Fruit fly (Drosophila melanogaster) whole organism, embryonic: ENCODE data around the gene Nepl18.
A peak's percentile ranks its signal among the peaks of the same experiment; 100 is the strongest.

Experiments used
- CG10274 ChIP-seq: fragments of 200-800 bp; sonication (Bioruptor generic); optimal IDR thresholded peaks from 3 replicates; lab custom pipeline; 2017; ENCODE audit warnings: missing biosample characterization, mild to moderate bottlenecking, missing genetic modification characterization
- CG10543 ChIP-seq: fragments of 200-800 bp; sonication (Bioruptor generic); optimal IDR thresholded peaks from 3 replicates; lab custom pipeline; 2017; ENCODE audit warnings: missing biosample characterization, mild to moderate bottlenecking, missing genetic modification characterization, moderate library complexity
- CG11456 ChIP-seq: fragments of 200-800 bp; sonication (Bioruptor generic); IDR thresholded peaks from 3 replicates; pipeline ENCODE4 v1.3.6; 2022; ENCODE audit warnings: missing biosample characterization, missing genetic modification characterization
- CG11560 ChIP-seq: fragments of 200-800 bp; sonication (Bioruptor generic); IDR thresholded peaks from 3 replicates; pipeline ENCODE4 v1.3.6; 2022; ENCODE audit warnings: missing biosample characterization, missing genetic modification characterization
- CG11723 ChIP-seq: fragments of 200-800 bp; sonication (Bioruptor generic); optimal IDR thresholded peaks from 2 replicates; lab custom pipeline; 2017; ENCODE audit warnings: missing biosample characterization, mild to moderate bottlenecking, missing genetic modification characterization
- CG12942 ChIP-seq: fragments of 200-800 bp; sonication (Bioruptor generic); optimal IDR thresholded peaks from 3 replicates; lab custom pipeline; 2016; ENCODE audit warnings: missing biosample characterization, missing genetic modification characterization
- CG14014 ChIP-seq: fragments of 200-800 bp; sonication (Bioruptor generic); IDR thresholded peaks from 2 replicates; pipeline ENCODE4 v1.3.6; 2022; ENCODE audit warnings: missing biosample characterization, missing genetic modification characterization
- CG15011 ChIP-seq: fragments of 200-800 bp; sonication (Bioruptor generic); optimal IDR thresholded peaks from 3 replicates; lab custom pipeline; 2018; ENCODE audit warnings: missing biosample characterization, mild to moderate bottlenecking, missing genetic modification characterization
- CG17802 ChIP-seq: fragments of 200-800 bp; sonication (Bioruptor generic); optimal IDR thresholded peaks from 2 replicates; lab custom pipeline; 2018; ENCODE audit warnings: missing biosample characterization, mild to moderate bottlenecking, missing genetic modification characterization, moderate library complexity
- CG32532 ChIP-seq: fragments of 200-800 bp; sonication (Bioruptor generic); IDR thresholded peaks from 2 replicates; pipeline ENCODE4 v1.3.6; 2022; ENCODE audit warnings: missing biosample characterization, missing genetic modification characterization
- CG3407 ChIP-seq: fragments of 200-800 bp; sonication (Bioruptor generic); optimal IDR thresholded peaks from 2 replicates; lab custom pipeline; 2018; ENCODE audit warnings: missing biosample characterization, mild to moderate bottlenecking, missing genetic modification characterization
- CG34422 ChIP-seq: fragments of 200-800 bp; sonication (Bioruptor generic); IDR thresholded peaks from 3 replicates; pipeline ENCODE4 v1.3.6; 2022; ENCODE audit warnings: missing biosample characterization, missing genetic modification characterization
- CG4328 ChIP-seq: fragments of 200-800 bp; sonication (Bioruptor generic); optimal IDR thresholded peaks from 3 replicates; lab custom pipeline; 2017; ENCODE audit warnings: missing biosample characterization, missing genetic modification reagents, missing genetic modification characterization
- CG6175 ChIP-seq: fragments of 200-800 bp; sonication (Bioruptor generic); IDR thresholded peaks from 3 replicates; pipeline ENCODE4 v1.3.6; 2022; ENCODE audit warnings: missing biosample characterization, missing genetic modification characterization
- CG6765 ChIP-seq: fragments of 200-800 bp; sonication (Bioruptor generic); optimal IDR thresholded peaks from 3 replicates; lab custom pipeline; 2017; ENCODE audit warnings: missing biosample characterization, mild to moderate bottlenecking, missing genetic modification characterization
- CG7745 ChIP-seq: fragments of 200-800 bp; sonication (Bioruptor generic); optimal IDR thresholded peaks from 2 replicates; lab custom pipeline; 2018; ENCODE audit warnings: missing biosample characterization, mild to moderate bottlenecking, missing genetic modification characterization, moderate library complexity
- CG8089 ChIP-seq: fragments of 200-800 bp; sonication (Bioruptor generic); optimal IDR thresholded peaks from 3 replicates; lab custom pipeline; 2016; ENCODE audit warnings: missing biosample characterization, missing genetic modification characterization
- Ets65A ChIP-seq: fragments of 200-800 bp; sonication (Bioruptor generic); peaks from one replicate; lab custom pipeline; 2016; ENCODE audit warnings: missing biosample characterization, missing genetic modification characterization
- Fer2 ChIP-seq: fragments of 200-800 bp; sonication (Bioruptor generic); optimal IDR thresholded peaks from 2 replicates; lab custom pipeline; 2018; ENCODE audit warnings: missing biosample characterization, mild to moderate bottlenecking, missing genetic modification characterization, moderate library complexity
- Jarid2 ChIP-seq: fragments of 200-800 bp; sonication (Bioruptor generic); optimal IDR thresholded peaks from 3 replicates; lab custom pipeline; 2017; ENCODE audit warnings: mild to moderate bottlenecking, missing biosample characterization, missing genetic modification reagents, missing genetic modification characterization
- Myb ChIP-seq: fragments of 200-800 bp; sonication (Bioruptor generic); optimal IDR thresholded peaks from 2 replicates; lab custom pipeline; 2016; ENCODE audit warnings: missing biosample characterization, missing genetic modification characterization
- Neu2 ChIP-seq: fragments of 200-800 bp; sonication (Bioruptor generic); optimal IDR thresholded peaks from 3 replicates; lab custom pipeline; 2016; ENCODE audit warnings: missing biosample characterization, missing genetic modification characterization, borderline replicate concordance
- Nf-YC ChIP-seq: fragments of 200-800 bp; optimal IDR thresholded peaks from 3 replicates; lab custom pipeline; 2019; ENCODE audit warnings: missing biosample characterization, mild to moderate bottlenecking, missing genetic modification characterization, moderate library complexity
- Poxn ChIP-seq: fragments of 200-800 bp; sonication (Bioruptor generic); IDR thresholded peaks from 2 replicates; pipeline ENCODE4 v1.3.6; 2022; ENCODE audit warnings: missing biosample characterization, missing genetic modification characterization
- ab ChIP-seq: fragments of 200-800 bp; sonication (Bioruptor generic); optimal IDR thresholded peaks from 2 replicates; lab custom pipeline; 2016; ENCODE audit warnings: missing biosample characterization, missing genetic modification characterization
- ara ChIP-seq: fragments of 200-800 bp; sonication (Bioruptor generic); IDR thresholded peaks from 2 replicates; pipeline ENCODE4 v1.3.6; 2022; ENCODE audit warnings: missing biosample characterization, missing genetic modification characterization
- az2 ChIP-seq: fragments of 200-800 bp; sonication (Bioruptor generic); optimal IDR thresholded peaks from 3 replicates; lab custom pipeline; 2016; ENCODE audit warnings: missing biosample characterization, missing genetic modification characterization
- bab2 ChIP-seq: fragments of 200-800 bp; sonication (Bioruptor generic); optimal IDR thresholded peaks from 2 replicates; lab custom pipeline; 2016; ENCODE audit warnings: missing biosample characterization, missing genetic modification characterization
- croc ChIP-seq: fragments of 200-800 bp; sonication (Bioruptor generic); conservative IDR thresholded peaks from 3 replicates; pipeline ENCODE4 v1.3.6; 2022; ENCODE audit warnings: missing biosample characterization, missing genetic modification characterization
- crp ChIP-seq, 2 experiments: fragments of 200-800 bp; sonication (Bioruptor generic); optimal IDR thresholded peaks; 2 replicates in 1 of 2; 3 replicates in 1 of 2; lab custom pipeline; 2017; ENCODE audit warnings: missing biosample characterization in 2 of 2, missing genetic modification characterization in 2 of 2, mild to moderate bottlenecking in 1 of 2, moderate library complexity in 1 of 2
- dimm ChIP-seq: fragments of 200-800 bp; sonication (Bioruptor generic); IDR thresholded peaks from 2 replicates; pipeline ENCODE4 v1.3.6; 2022; ENCODE audit warnings: missing biosample characterization, missing genetic modification characterization
- hkb ChIP-seq, 2 experiments: fragments of 200-800 bp in 1 of 2; fragments of >200 bp in 1 of 2; sonication (Bioruptor generic) in 1 of 2; IDR thresholded peaks in 1 of 2; optimal IDR thresholded peaks in 1 of 2; 2 replicates each; pipeline versions ENCODE4 v1.3.6 to Lab custom; 2017 to 2022; ENCODE audit warnings: missing biosample characterization in 1 of 2, missing genetic modification characterization in 1 of 2
- jing ChIP-seq: fragments of 200-800 bp; sonication (Bioruptor generic); optimal IDR thresholded peaks from 2 replicates; lab custom pipeline; 2018; ENCODE audit warnings: missing biosample characterization, mild to moderate bottlenecking, missing genetic modification characterization
- kni ChIP-seq: fragments of 200-800 bp; sonication (Bioruptor generic); optimal IDR thresholded peaks from 3 replicates; lab custom pipeline; 2017; ENCODE audit warnings: mild to moderate bottlenecking, missing biosample characterization, missing genetic modification reagents, missing genetic modification characterization
- lov ChIP-seq, 2 experiments: fragments of 200-800 bp in 1 of 2; fragments of >200 bp in 1 of 2; sonication (Bioruptor generic) in 1 of 2; IDR thresholded peaks in 1 of 2; optimal IDR thresholded peaks in 1 of 2; 2 replicates in 1 of 2; 3 replicates in 1 of 2; pipeline versions ENCODE4 v1.3.6 to Lab custom; 2017 to 2022; ENCODE audit warnings: missing biosample characterization in 1 of 2, missing genetic modification characterization in 1 of 2
- nerfin-1 ChIP-seq: fragments of 200-800 bp; sonication (Bioruptor generic); optimal IDR thresholded peaks from 3 replicates; lab custom pipeline; 2019; ENCODE audit warnings: missing biosample characterization, mild to moderate bottlenecking, missing genetic modification characterization, moderate library complexity
- nom ChIP-seq: fragments of 200-800 bp; sonication (Bioruptor generic); optimal IDR thresholded peaks from 2 replicates; lab custom pipeline; 2017; ENCODE audit warnings: missing biosample characterization, missing genetic modification characterization, mild to moderate bottlenecking, moderate library complexity, missing genetic modification reagents
- pan ChIP-seq, 4 experiments: fragments of >200 bp in 3 of 4; fragments of 200-800 bp in 1 of 4; sonication (Bioruptor generic) in 1 of 4; optimal IDR thresholded peaks in 3 of 4; IDR thresholded peaks in 1 of 4; 2 replicates each; pipeline versions ENCODE4 v1.3.6 to Lab custom; 2017 to 2022; ENCODE audit warnings: missing biosample characterization in 2 of 4, missing genetic modification characterization in 2 of 4, mixed read lengths in 1 of 4
- pros ChIP-seq: fragments of 200-800 bp; sonication (Bioruptor generic); optimal IDR thresholded peaks from 3 replicates; lab custom pipeline; 2019; ENCODE audit warnings: missing biosample characterization, mild to moderate bottlenecking, missing genetic modification characterization, moderate library complexity
- schlank ChIP-seq: fragments of 200-800 bp; sonication (Bioruptor generic); optimal IDR thresholded peaks from 2 replicates; lab custom pipeline; 2018; ENCODE audit warnings: missing biosample characterization, mild to moderate bottlenecking, missing genetic modification characterization
- scrt ChIP-seq: fragments of 200-800 bp; sonication (Bioruptor generic); optimal IDR thresholded peaks from 2 replicates; lab custom pipeline; 2018; ENCODE audit warnings: missing biosample characterization, mild to moderate bottlenecking, missing genetic modification characterization, moderate library complexity
- slp2 ChIP-seq: fragments of 200-800 bp; sonication (Bioruptor generic); optimal IDR thresholded peaks from 2 replicates; lab custom pipeline; 2016; ENCODE audit warnings: missing biosample characterization, missing genetic modification characterization
- sob ChIP-seq: fragments of 200-800 bp; sonication (Bioruptor generic); IDR thresholded peaks from 2 replicates; pipeline ENCODE4 v1.3.6; 2022; ENCODE audit warnings: missing biosample characterization, missing genetic modification characterization
- sqz ChIP-seq: fragments of 200-800 bp; sonication (Bioruptor generic); optimal IDR thresholded peaks from 3 replicates; lab custom pipeline; 2018; ENCODE audit warnings: missing biosample characterization, mild to moderate bottlenecking, missing genetic modification characterization
- tna ChIP-seq: fragments of 200-800 bp; sonication (Bioruptor generic); IDR thresholded peaks from 2 replicates; pipeline ENCODE4 v1.3.6; 2022; ENCODE audit warnings: missing biosample characterization, missing genetic modification characterization; ENCODE audit not compliant: partially characterized antibody
- zen ChIP-seq: fragments of 200-800 bp; sonication (Bioruptor generic); optimal IDR thresholded peaks from 3 replicates; lab custom pipeline; 2018; ENCODE audit warnings: missing biosample characterization, mild to moderate bottlenecking, missing genetic modification characterization, moderate library complexity
- zen2 ChIP-seq: fragments of 200-800 bp; sonication (Bioruptor generic); IDR thresholded peaks from 3 replicates; pipeline ENCODE4 v1.3.6; 2022; ENCODE audit warnings: missing biosample characterization, missing genetic modification characterization; ENCODE audit not compliant: partially characterized antibody

Gene Nepl18

DNA sequence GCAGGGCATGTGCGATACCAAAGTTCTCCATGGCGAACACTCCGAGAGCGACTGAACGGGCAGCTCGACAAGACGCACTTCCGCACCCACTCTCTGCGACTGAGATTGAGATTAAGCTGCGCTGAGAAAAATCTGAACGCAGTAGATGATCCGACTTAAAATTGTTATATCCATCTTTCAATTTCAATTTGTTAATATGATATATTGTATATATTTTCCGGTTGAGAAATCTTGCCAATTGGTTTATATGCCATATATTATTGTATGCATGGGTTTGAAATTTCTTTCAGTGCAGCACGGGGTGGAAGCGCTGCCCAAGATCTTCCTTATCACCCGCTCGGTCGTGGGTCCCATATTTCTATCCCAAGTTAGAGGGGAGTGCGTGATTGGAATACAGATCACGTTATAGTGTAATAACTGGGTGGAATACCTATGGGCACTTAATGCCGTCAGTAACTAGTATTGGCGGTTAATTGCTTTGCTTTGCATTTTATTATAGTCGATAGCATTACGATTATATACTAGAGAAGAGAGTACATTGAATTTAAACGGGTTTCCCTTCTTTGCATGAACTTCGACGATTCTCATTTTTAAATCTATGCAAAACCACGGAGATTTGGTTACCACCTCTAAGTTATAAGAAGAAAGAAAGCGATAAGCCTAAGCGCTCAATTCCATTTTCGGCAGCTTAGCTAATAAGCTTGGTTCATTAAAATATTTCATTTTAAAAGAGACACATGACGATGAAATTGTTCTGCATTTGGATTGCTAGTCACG, 4.8 kb downstream of the Nepl18 start, which contains the start of the genes Nepl19 and Nepl20 (continued):
- TF ChIP-seq CG6175 (GFP tag; lab: Robert Waterston, UW) (peak; percentile 70; the same call in 2 of the 3 replicates), dimm (GFP tag; lab: Robert Waterston, UW) (peak; percentile 40; the same call in 1 of the 2 replicates), ab (GFP tag; lab: Kevin White, UChicago) (no peak), pan (optimal IDR thresholded peaks at IDR 0.05; lab: Kevin White, UChicago) (no peak), pan (GFP tag; optimal IDR thresholded peaks at IDR 0.05 in 1 of 2, IDR thresholded peaks at IDR 0.05 in 1 of 2) (peak in 1 of 2 experiments; percentile 81), CG12942 (GFP tag; lab: Kevin White, UChicago) (peak; percentile 58), Myb (GFP tag; lab: Kevin White, UChicago) (peak; percentile 29), lov (optimal IDR thresholded peaks at IDR 0.05; lab: Kevin White, UChicago) (no peak), lov (GFP tag; IDR thresholded peaks at IDR 0.05; lab: Robert Waterston, UW) (peak; percentile 72; the same call in 1 of the 3 replicates), CG15011 (GFP tag; lab: Kevin White, UChicago) (peak; percentile 47), zen (tag; lab: Kevin White, UChicago) (peak; percentile 60), Ets65A (peak; percentile 91), schlank (tag; lab: Kevin White, UChicago) (peak; percentile 66), CG4328 (GFP tag; lab: Kevin White, UChicago) (peak; percentile 16), Poxn (GFP tag; lab: Robert Waterston, UW) (no peak), sqz (GFP tag; lab: Kevin White, UChicago) (no peak), CG11560 (tag; lab: Robert Waterston, UW) (peak; percentile 79), Jarid2 (GFP tag; lab: Kevin White, UChicago) (peak; percentile 30), nerfin-1 (peak; percentile 60), CG17802 (tag; lab: Kevin White, UChicago) (peak; percentile 24), az2 (GFP tag; lab: Kevin White, UChicago) (peak; percentile 75), CG3407 (peak; percentile 52), nom (GFP tag; lab: Kevin White, UChicago) (peak; percentile 62), Fer2 (tag; lab: Kevin White, UChicago) (peak; percentile 31), kni (GFP tag; lab: Kevin White, UChicago) (no peak), tna (GFP tag; lab: Robert Waterston, UW) (no peak), croc (GFP tag; lab: Robert Waterston, UW) (peak; percentile 72), crp (GFP tag; optimal IDR thresholded peaks at IDR 0.05; lab: Kevin White, UChicago) (peak in 1 of 2 experiments; percentile 9), hkb (optimal IDR thresholded peaks at IDR 0.05; lab: Kevin White, UChicago) (no peak), hkb (GFP tag; IDR thresholded peaks at IDR 0.05; lab: Robert Waterston, UW) (peak; percentile 78), slp2 (GFP tag; lab: Kevin White, UChicago) (no peak), Nf-YC (no peak), CG10543 (GFP tag; lab: Kevin White, UChicago) (peak; percentile 64), CG7745 (no peak), CG11723 (GFP tag; lab: Kevin White, UChicago) (peak; percentile 57), CG6765 (GFP tag; lab: Kevin White, UChicago) (peak; percentile 72), CG8089 (GFP tag; lab: Kevin White, UChicago) (no peak), CG34422 (GFP tag; lab: Robert Waterston, UW) (peak; percentile 84), pros (GFP tag; lab: Kevin White, UChicago) (no peak), jing (GFP tag; lab: Kevin White, UChicago) (peak; percentile 52), CG11456 (peak; percentile 87), CG14014 (GFP tag; lab: Robert Waterston, UW) (peak; percentile 72), bab2 (GFP tag; lab: Kevin White, UChicago) (peak; percentile 22), Neu2 (GFP tag; lab: Kevin White, UChicago) (no peak), scrt (GFP tag; lab: Kevin White, UChicago) (peak; percentile 77), CG10274 (GFP tag; lab: Kevin White, UChicago) (peak; percentile 57), zen2 (GFP tag; lab: Robert Waterston, UW) (no peak), ara (GFP tag; lab: Robert Waterston, UW) (peak; percentile 87), CG32532 (GFP tag; lab: Robert Waterston, UW) (peak; percentile 88), sob (peak; percentile 88)
